Fruit fly (Drosophila melanogaster) whole organism, embryonic: ENCODE results near the gene CG6231.
A peak's percentile ranks its signal among the peaks of the same experiment; 100 is the strongest.

Source experiments
- Blimp-1 ChIP-seq: fragments of 200-800 bp; sonication (Bioruptor generic); optimal IDR thresholded peaks from 3 replicates; lab custom pipeline; 2018; ENCODE audit warnings: missing biosample characterization, missing genetic modification characterization, mild to moderate bottlenecking, moderate library complexity, missing genetic modification reagents
- CG1024 ChIP-seq: fragments of 200-800 bp; sonication (Bioruptor generic); IDR thresholded peaks from 2 replicates; pipeline ENCODE4 v1.3.6; 2022; ENCODE audit warnings: missing biosample characterization, missing genetic modification characterization
- CG10543 ChIP-seq: fragments of 200-800 bp; sonication (Bioruptor generic); optimal IDR thresholded peaks from 3 replicates; lab custom pipeline; 2017; ENCODE audit warnings: missing biosample characterization, mild to moderate bottlenecking, missing genetic modification characterization, moderate library complexity
- CG11085 ChIP-seq: fragments of 200-800 bp; sonication (Bioruptor generic); IDR thresholded peaks from 2 replicates; pipeline ENCODE4 v1.3.6; 2022; ENCODE audit warnings: missing biosample characterization, missing genetic modification characterization
- CG11398 ChIP-seq: fragments of 200-800 bp; sonication (Bioruptor generic); optimal IDR thresholded peaks from 2 replicates; lab custom pipeline; 2016; ENCODE audit warnings: missing biosample characterization, missing genetic modification characterization
- CG13123 ChIP-seq: fragments of 200-800 bp; sonication (Bioruptor generic); optimal IDR thresholded peaks from 2 replicates; lab custom pipeline; 2016; ENCODE audit warnings: missing biosample characterization, missing genetic modification characterization
- CG1602 ChIP-seq: fragments of 200-800 bp; sonication (Bioruptor generic); optimal IDR thresholded peaks from 3 replicates; lab custom pipeline; 2016; ENCODE audit warnings: missing biosample characterization, missing genetic modification characterization
- CG18599 ChIP-seq: fragments of 200-800 bp; sonication (Bioruptor generic); optimal IDR thresholded peaks from 3 replicates; lab custom pipeline; 2017; ENCODE audit warnings: missing biosample characterization, missing genetic modification characterization, mild to moderate bottlenecking, moderate library complexity, missing genetic modification reagents
- CG4424 ChIP-seq: fragments of 200-800 bp; sonication (Bioruptor generic); optimal IDR thresholded peaks from 3 replicates; lab custom pipeline; 2016; ENCODE audit warnings: missing biosample characterization, missing genetic modification characterization
- CG5245 ChIP-seq: fragments of 200-800 bp; sonication (Bioruptor generic); optimal IDR thresholded peaks from 3 replicates; lab custom pipeline; 2016; ENCODE audit warnings: missing biosample characterization, missing genetic modification characterization
- CG7928 ChIP-seq: fragments of 200-800 bp; sonication (Bioruptor generic); optimal IDR thresholded peaks from 2 replicates; lab custom pipeline; 2017; ENCODE audit warnings: missing biosample characterization, mild to moderate bottlenecking, missing genetic modification characterization
- CG8478 ChIP-seq: fragments of >200 bp; optimal IDR thresholded peaks from 2 replicates; lab custom pipeline; 2018
- CG9727 ChIP-seq: fragments of 200-800 bp; sonication (Bioruptor generic); optimal IDR thresholded peaks from 3 replicates; lab custom pipeline; 2017; ENCODE audit warnings: missing biosample characterization, mild to moderate bottlenecking, missing genetic modification characterization
- Chrac-16 ChIP-seq: fragments of 200-800 bp; sonication (Bioruptor generic); optimal IDR thresholded peaks from 3 replicates; lab custom pipeline; 2016; ENCODE audit warnings: missing biosample characterization, missing genetic modification characterization
- Dad ChIP-seq: fragments of 200-800 bp; sonication (Bioruptor generic); optimal IDR thresholded peaks from 3 replicates; lab custom pipeline; 2016; ENCODE audit warnings: missing biosample characterization, missing genetic modification characterization
- Dll ChIP-seq: fragments of 200-800 bp; sonication (Bioruptor generic); IDR thresholded peaks from 4 replicates; pipeline ENCODE4 v1.3.6; 2022; ENCODE audit warnings: missing biosample characterization, missing genetic modification characterization; ENCODE audit not compliant: partially characterized antibody
- Dref ChIP-seq: fragments of 200-800 bp; sonication (Bioruptor generic); IDR thresholded peaks from 2 replicates; pipeline ENCODE4 v1.3.6; 2022; ENCODE audit warnings: missing biosample characterization, missing genetic modification characterization
- E2f2 ChIP-seq: fragments of 200-800 bp; sonication (Bioruptor generic); IDR thresholded peaks from 2 replicates; pipeline ENCODE4 v1.3.6; 2022; ENCODE audit warnings: missing biosample characterization, missing genetic modification characterization
- HmgD ChIP-seq: fragments of 200-800 bp; sonication (Bioruptor generic); optimal IDR thresholded peaks from 3 replicates; lab custom pipeline; 2016; ENCODE audit warnings: missing biosample characterization, missing genetic modification characterization
- HmgZ ChIP-seq: fragments of 200-800 bp; sonication (Bioruptor generic); optimal IDR thresholded peaks from 2 replicates; lab custom pipeline; 2018; ENCODE audit warnings: missing biosample characterization, mild to moderate bottlenecking, missing genetic modification characterization
- Hmx ChIP-seq: fragments of 200-800 bp; sonication (Bioruptor generic); optimal IDR thresholded peaks from 2 replicates; lab custom pipeline; 2016; ENCODE audit warnings: missing biosample characterization, missing genetic modification characterization
- Hr39 ChIP-seq: fragments of >200 bp; optimal IDR thresholded peaks from 2 replicates; lab custom pipeline; 2017
- Opbp ChIP-seq: fragments of 200-800 bp; sonication (Bioruptor generic); IDR thresholded peaks from 3 replicates; pipeline ENCODE4 v1.3.6; 2022; ENCODE audit warnings: missing biosample characterization, missing genetic modification characterization; ENCODE audit not compliant: partially characterized antibody
- PHDP ChIP-seq: fragments of 200-800 bp; sonication (Bioruptor generic); optimal IDR thresholded peaks from 3 replicates; lab custom pipeline; 2018; ENCODE audit warnings: missing biosample characterization, mild to moderate bottlenecking, missing genetic modification characterization, moderate library complexity
- Sry-δ ChIP-seq: fragments of 200-800 bp; sonication (Bioruptor generic); optimal IDR thresholded peaks from 2 replicates; lab custom pipeline; 2016; ENCODE audit warnings: missing biosample characterization, missing genetic modification characterization
- Taf1 ChIP-seq: fragments of 200-800 bp; sonication (Bioruptor generic); IDR thresholded peaks from 2 replicates; pipeline ENCODE4 v1.3.6; 2022; ENCODE audit warnings: missing biosample characterization, missing genetic modification characterization
- ac ChIP-seq: fragments of 200-800 bp; sonication (Bioruptor generic); optimal IDR thresholded peaks from 3 replicates; lab custom pipeline; 2017; ENCODE audit warnings: missing biosample characterization, mild to moderate bottlenecking, missing genetic modification characterization
- al ChIP-seq: fragments of 200-800 bp; sonication (Bioruptor generic); IDR thresholded peaks from 2 replicates; pipeline ENCODE4 v1.3.6; 2022; ENCODE audit warnings: missing biosample characterization, missing genetic modification characterization
- bowl ChIP-seq: fragments of 200-800 bp; sonication (Bioruptor generic); IDR thresholded peaks from 2 replicates; pipeline ENCODE4 v1.3.6; 2022; ENCODE audit warnings: missing biosample characterization, missing genetic modification characterization
- cg ChIP-seq: fragments of 200-800 bp; sonication (Bioruptor generic); optimal IDR thresholded peaks from 3 replicates; lab custom pipeline; 2019; ENCODE audit warnings: missing biosample characterization, mild to moderate bottlenecking, missing genetic modification characterization, moderate library complexity
- ci ChIP-seq: fragments of 200-800 bp; sonication (Bioruptor generic); IDR thresholded peaks from 3 replicates; pipeline ENCODE4 v1.3.6; 2022; ENCODE audit warnings: missing biosample characterization, missing genetic modification characterization
- dan ChIP-seq: fragments of 200-800 bp; sonication (Bioruptor generic); IDR thresholded peaks from 2 replicates; pipeline ENCODE4 v1.3.6; 2022; ENCODE audit warnings: missing biosample characterization, missing genetic modification characterization
- dm ChIP-seq: fragments of 200-800 bp; sonication (Bioruptor generic); optimal IDR thresholded peaks from 3 replicates; lab custom pipeline; 2016; ENCODE audit warnings: missing biosample characterization, missing genetic modification characterization
- en ChIP-seq: fragments of 200-800 bp; sonication (Bioruptor generic); optimal IDR thresholded peaks from 2 replicates; lab custom pipeline; 2016; ENCODE audit warnings: missing biosample characterization, missing genetic modification characterization
- fd64A ChIP-seq: fragments of 200-800 bp; sonication (Bioruptor generic); optimal IDR thresholded peaks from 3 replicates; lab custom pipeline; 2018; ENCODE audit warnings: missing biosample characterization, mild to moderate bottlenecking, missing genetic modification characterization
- grau ChIP-seq: fragments of 200-800 bp; optimal IDR thresholded peaks from 3 replicates; lab custom pipeline; 2019; ENCODE audit warnings: missing biosample characterization, mild to moderate bottlenecking, missing genetic modification characterization, moderate library complexity
- grn ChIP-seq: fragments of 200-800 bp; sonication (Bioruptor generic); optimal IDR thresholded peaks from 3 replicates; lab custom pipeline; 2017; ENCODE audit warnings: missing biosample characterization, missing genetic modification characterization
- jing ChIP-seq: fragments of 200-800 bp; sonication (Bioruptor generic); optimal IDR thresholded peaks from 2 replicates; lab custom pipeline; 2018; ENCODE audit warnings: missing biosample characterization, mild to moderate bottlenecking, missing genetic modification characterization
- jumu ChIP-seq: fragments of 200-800 bp; sonication (Bioruptor generic); optimal IDR thresholded peaks from 3 replicates; lab custom pipeline; 2016; ENCODE audit warnings: missing biosample characterization, missing genetic modification characterization
- mld ChIP-seq: fragments of 200-800 bp; sonication (Bioruptor generic); IDR thresholded peaks from 3 replicates; pipeline ENCODE4 v1.3.6; 2022; ENCODE audit warnings: missing biosample characterization, missing genetic modification characterization; ENCODE audit not compliant: partially characterized antibody
- nmo ChIP-seq: fragments of 200-800 bp; sonication (Bioruptor generic); optimal IDR thresholded peaks from 2 replicates; lab custom pipeline; 2018; ENCODE audit warnings: missing biosample characterization, mild to moderate bottlenecking, missing genetic modification characterization, moderate library complexity
- nom ChIP-seq: fragments of 200-800 bp; sonication (Bioruptor generic); optimal IDR thresholded peaks from 2 replicates; lab custom pipeline; 2017; ENCODE audit warnings: missing biosample characterization, missing genetic modification characterization, mild to moderate bottlenecking, moderate library complexity, missing genetic modification reagents
- odd ChIP-seq: fragments of 200-800 bp; sonication (Bioruptor generic); optimal IDR thresholded peaks from 2 replicates; lab custom pipeline; 2017; ENCODE audit warnings: missing biosample characterization, mild to moderate bottlenecking, missing genetic modification characterization
- sc ChIP-seq, 3 experiments: fragments of >200 bp in 2 of 3; fragments of 200-800 bp in 1 of 3; sonication (Bioruptor generic) in 1 of 3; optimal IDR thresholded peaks; 2 replicates in 2 of 3; 3 replicates in 1 of 3; lab custom pipeline; 2017; ENCODE audit warnings: mild to moderate bottlenecking in 1 of 3, missing biosample characterization in 1 of 3, missing genetic modification characterization in 1 of 3, missing genetic modification reagents in 1 of 3
- trh ChIP-seq: fragments of 200-800 bp; sonication (Bioruptor generic); optimal IDR thresholded peaks from 2 replicates; lab custom pipeline; 2016; ENCODE audit warnings: missing biosample characterization, missing genetic modification characterization
- tup ChIP-seq: fragments of 200-800 bp; sonication (Bioruptor generic); optimal IDR thresholded peaks from 2 replicates; lab custom pipeline; 2016; ENCODE audit warnings: missing biosample characterization, mild to moderate bottlenecking, missing genetic modification characterization, moderate library complexity
- vvl ChIP-seq: fragments of 200-800 bp; sonication (Bioruptor generic); IDR thresholded peaks from 2 replicates; pipeline ENCODE4 v1.3.6; 2022; ENCODE audit warnings: missing biosample characterization, missing genetic modification characterization
- wor ChIP-seq: fragments of 200-800 bp; sonication (Bioruptor generic); IDR thresholded peaks from 2 replicates; pipeline ENCODE4 v1.3.6; 2022; ENCODE audit warnings: missing biosample characterization, missing genetic modification characterization

Gene CG6231

DNA sequence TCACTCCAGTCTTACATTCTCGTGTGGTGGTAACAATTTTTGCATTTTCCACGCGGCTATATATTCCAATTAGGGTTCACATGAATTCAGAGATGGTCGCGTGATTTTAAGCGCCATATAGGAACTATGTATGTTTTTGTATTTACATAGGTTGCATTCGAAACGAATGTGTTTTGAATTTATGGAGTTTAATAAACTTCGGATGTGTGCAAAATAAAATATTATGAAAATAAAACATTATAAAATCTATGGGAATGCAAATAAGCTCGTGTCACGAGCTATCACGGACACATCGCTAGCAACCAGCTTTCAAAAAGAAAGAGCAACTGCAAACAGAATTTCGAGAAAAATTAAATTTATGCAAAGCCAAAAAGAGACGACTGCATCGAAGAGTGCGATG, 49.2 kb downstream of the CG6231 start (continued):
- TF ChIP-seq Sry-δ = peak; percentile 1
- TF ChIP-seq jing (GFP tag; lab: Kevin White, UChicago) = no peak
- TF ChIP-seq HmgD (GFP tag; lab: Kevin White, UChicago) = no peak
- TF ChIP-seq nmo (GFP tag; lab: Kevin White, UChicago) = no peak
- peak; percentile 7; the same call in 1 of the 2 replicates for TF ChIP-seq vvl
- no peak for TF ChIP-seq CG18599 (GFP tag; lab: Kevin White, UChicago)
- TF ChIP-seq dm (GFP tag; lab: Kevin White, UChicago) = no peak
- TF ChIP-seq ac = no peak
- no peak for TF ChIP-seq Dad (GFP tag; lab: Kevin White, UChicago)
- no peak for TF ChIP-seq grau (tag; lab: Kevin White, UChicago)
- no peak for TF ChIP-seq en (GFP tag; lab: Kevin White, UChicago)

DNA sequence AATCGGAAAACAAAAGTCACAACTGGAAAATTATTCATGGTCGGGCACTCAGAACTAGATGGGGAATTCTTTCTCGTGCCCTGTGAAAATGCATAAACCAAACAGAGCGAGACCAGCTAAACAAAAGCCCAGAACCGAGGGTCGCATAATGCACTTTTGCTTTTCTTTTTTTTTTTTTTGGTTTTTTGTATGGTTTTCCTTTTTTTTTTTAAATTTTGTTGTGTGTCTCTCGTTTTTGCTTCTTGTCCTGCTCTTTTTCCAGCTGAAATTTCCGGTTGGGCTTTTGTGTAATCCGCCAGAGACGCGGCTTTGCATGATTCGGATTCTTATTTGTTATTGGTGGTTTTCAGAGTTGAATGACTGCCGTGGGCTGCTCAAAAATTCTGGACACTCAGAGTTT, 50.7 kb downstream of the CG6231 start:
- TF ChIP-seq Blimp-1 (GFP tag; lab: Kevin White, UChicago) = peak; percentile 23
- peak; percentile 62 for TF ChIP-seq nom (GFP tag; lab: Kevin White, UChicago)
- no peak for TF ChIP-seq CG4424 (GFP tag; lab: Kevin White, UChicago)
- TF ChIP-seq Hr39 (lab: Kevin White, UChicago) = peak; percentile 27

DNA sequence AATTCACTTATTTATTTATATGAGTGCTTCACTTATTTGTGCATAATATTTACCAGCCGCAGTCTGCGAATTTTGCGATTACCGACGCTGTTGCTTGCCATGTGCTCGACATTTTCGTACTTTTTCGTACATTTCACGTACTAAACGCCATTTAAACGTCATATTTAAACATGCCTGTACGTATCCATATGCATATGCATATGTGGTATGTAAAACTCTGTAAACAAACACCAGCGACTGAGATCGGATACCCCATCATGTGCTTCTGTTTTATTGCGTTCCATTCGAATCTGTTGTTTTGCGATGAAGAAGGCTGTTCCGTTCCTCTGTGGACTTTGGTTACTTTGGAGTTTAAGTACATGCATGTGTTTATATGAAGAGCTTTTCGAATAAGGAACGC, 60.6 kb downstream of the CG6231 start:
- TF ChIP-seq CG8478 (lab: Kevin White, UChicago) (no peak), E2f2 (GFP tag; lab: Robert Waterston, UW) (no peak), Hmx (GFP tag; lab: Kevin White, UChicago) (no peak), CG13123 (GFP tag; lab: Kevin White, UChicago) (no peak), nom (GFP tag; lab: Kevin White, UChicago) (peak; percentile 4), CG11085 (GFP tag; lab: Robert Waterston, UW) (no peak), dan (GFP tag; lab: Robert Waterston, UW) (no peak)

DNA sequence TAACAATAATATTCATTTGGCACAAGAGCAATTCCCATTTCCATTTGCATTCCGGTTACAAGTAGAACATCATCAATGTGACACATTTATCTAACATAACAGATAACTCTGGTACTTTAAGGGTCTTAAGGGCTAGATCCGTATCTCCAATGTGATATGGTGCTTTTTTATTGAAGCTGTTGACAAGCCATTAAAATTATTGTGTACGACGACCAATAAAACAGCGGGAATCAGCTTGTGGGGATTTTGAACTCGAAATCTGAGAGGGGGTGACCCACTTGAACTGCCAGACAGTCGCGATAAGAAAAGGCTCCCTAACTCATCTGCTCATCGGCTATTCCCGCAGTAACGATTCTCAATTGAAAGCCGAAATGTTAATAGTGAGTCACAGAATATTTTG, 61.3 kb downstream of the CG6231 start:
- TF ChIP-seq CG7928 (no peak), CG5245 (GFP tag; lab: Kevin White, UChicago) (no peak), grn (GFP tag; lab: Kevin White, UChicago) (peak; percentile 63), Opbp (GFP tag; lab: Robert Waterston, UW) (no peak), sc (optimal IDR thresholded peaks at IDR 0.05; lab: Kevin White, UChicago) (no peak), sc (GFP tag; optimal IDR thresholded peaks at IDR 0.05; lab: Kevin White, UChicago) (no peak), Dll (GFP tag; lab: Robert Waterston, UW) (no peak), HmgZ (tag; lab: Kevin White, UChicago) (no peak), mld (GFP tag; lab: Robert Waterston, UW) (no peak), Taf1 (GFP tag; lab: Robert Waterston, UW) (no peak), fd64A (GFP tag; lab: Kevin White, UChicago) (no peak), wor (GFP tag; lab: Robert Waterston, UW) (no peak), bowl (GFP tag; lab: Robert Waterston, UW) (no peak), CG11398 (no peak), CG10543 (GFP tag; lab: Kevin White, UChicago) (no peak), CG1024 (no peak), PHDP (peak; percentile 55), jumu (GFP tag; lab: Kevin White, UChicago) (no peak), ci (GFP tag; lab: Robert Waterston, UW) (no peak), cg (no peak), CG9727 (GFP tag; lab: Kevin White, UChicago) (no peak), CG1602 (GFP tag; lab: Kevin White, UChicago) (no peak), Dref (GFP tag; lab: Robert Waterston, UW) (no peak), al (GFP tag; lab: Robert Waterston, UW) (no peak), trh (GFP tag; lab: Kevin White, UChicago) (no peak), tup (GFP tag; lab: Kevin White, UChicago) (no peak), Chrac-16 (no peak), odd (peak; percentile 32)
